Fruit fly (Drosophila melanogaster) whole organism, embryonic: Measurements from ENCODE around the gene Dhps.

Experiments used
- B-H2 ChIP-seq: fragments of 200-800 bp; sonication (Bioruptor generic); optimal IDR thresholded peaks from 2 replicates; lab custom pipeline; 2018; ENCODE audit warnings: missing biosample characterization, mild to moderate bottlenecking, missing genetic modification characterization
- CG31441 ChIP-seq: fragments of 200-800 bp; sonication (Bioruptor generic); IDR thresholded peaks from 2 replicates; pipeline ENCODE4 v1.3.6; 2022; ENCODE audit warnings: missing biosample characterization, missing genetic modification characterization
- CG8478 ChIP-seq: fragments of >200 bp; optimal IDR thresholded peaks from 2 replicates; lab custom pipeline; 2018
- MTF-1 ChIP-seq: fragments of 200-800 bp; sonication (Bioruptor generic); optimal IDR thresholded peaks from 2 replicates; lab custom pipeline; 2018; ENCODE audit warnings: missing biosample characterization, mild to moderate bottlenecking, missing genetic modification characterization, borderline replicate concordance
- gsb ChIP-seq: fragments of 200-800 bp; sonication (Bioruptor generic); IDR thresholded peaks from 2 replicates; pipeline ENCODE4 v1.3.6; 2022; ENCODE audit warnings: missing biosample characterization, missing genetic modification characterization
- phol ChIP-seq: fragments of 200-800 bp; sonication (Bioruptor generic); optimal IDR thresholded peaks from 3 replicates; lab custom pipeline; 2018; ENCODE audit warnings: missing biosample characterization, mild to moderate bottlenecking, missing genetic modification characterization, moderate library complexity
- toy ChIP-seq: fragments of 200-800 bp; sonication (Bioruptor generic); IDR thresholded peaks from 2 replicates; pipeline ENCODE4 v1.3.6; 2022; ENCODE audit warnings: missing biosample characterization, missing genetic modification characterization

DNA sequence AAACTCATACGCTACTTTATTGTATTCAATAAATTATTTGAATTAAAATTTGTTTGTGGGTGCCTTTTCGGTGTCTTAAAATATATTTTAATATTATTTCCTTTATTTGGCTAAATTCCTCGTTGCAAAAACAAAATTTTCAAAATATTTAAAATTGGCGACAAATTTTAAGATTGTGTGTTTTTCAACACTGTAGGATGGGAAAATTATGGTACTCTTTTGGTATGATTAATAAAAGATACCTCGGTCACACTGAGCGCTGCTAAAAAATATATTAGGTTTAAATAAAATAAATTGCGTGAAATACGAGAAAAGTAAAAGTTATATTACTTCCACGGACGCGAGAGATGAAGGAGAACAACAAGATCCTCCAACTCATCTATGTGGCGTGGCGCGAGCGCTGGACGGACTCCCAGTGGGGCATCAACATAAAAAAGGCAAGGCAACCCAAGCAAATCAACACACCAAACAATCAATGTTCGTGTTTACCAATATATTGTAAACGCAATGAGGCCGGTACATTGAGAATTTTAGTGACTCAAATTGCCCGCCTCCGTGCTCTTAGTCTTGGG lies 6.9 kb upstream of the Dhps start, which contains the start of gene MED24:
- TF ChIP-seq MTF-1 (no peak), gsb (GFP tag; lab: Robert Waterston, UW) (no peak), CG8478 (no peak), phol (tag; lab: Kevin White, UChicago) (peak; percentile 27), B-H2 (GFP tag; lab: Kevin White, UChicago) (peak; percentile 16), toy (GFP tag; lab: Robert Waterston, UW) (no peak), CG31441 (GFP tag; lab: Robert Waterston, UW) (no peak)
